Worm (Caenorhabditis elegans): ENCODE measurements around the gene F59B1.10.

Gene F59B1.10

DNA sequence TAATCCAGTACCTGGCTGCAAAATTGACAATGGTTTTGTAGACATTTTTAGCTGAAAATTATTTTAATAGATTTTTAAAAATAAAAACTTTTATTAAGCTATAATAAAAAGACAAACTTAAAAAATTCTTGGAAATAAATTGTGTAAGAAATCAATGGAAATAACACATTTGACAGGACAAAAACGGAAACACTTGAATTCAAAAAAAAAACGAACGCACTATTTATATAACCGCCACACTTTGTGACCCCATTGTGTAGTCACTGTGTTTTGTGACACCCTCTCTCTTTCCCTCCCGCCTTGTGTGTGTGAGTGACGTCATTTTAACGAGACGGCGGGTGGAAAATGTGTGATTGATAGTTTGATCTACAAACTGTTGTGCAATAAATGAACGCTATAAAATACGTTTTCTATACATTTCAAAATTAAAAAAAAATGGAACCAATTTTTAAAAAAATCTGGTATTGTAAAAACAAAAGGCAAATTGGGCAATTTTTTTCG lies 3.5 kb downstream of the F59B1.10 start, which contains the start of gene F59B1.8 (continued):
- TF ChIP-seq egl-43 (GFP tag; IDR thresholded peaks at IDR 0.05): no peak
- no peak for TF ChIP-seq lir-3 (tag; optimal IDR thresholded peaks at IDR 0.05)
- no peak for TF ChIP-seq zfp-2 (tag; optimal IDR thresholded peaks at IDR 0.05)
- TF ChIP-seq mxl-2 (GFP tag; conservative IDR thresholded peaks at IDR 0.05): no peak
- peak; percentile 59 for TF ChIP-seq lin-13 (GFP tag; optimal IDR thresholded peaks at IDR 0.05)
- no peak for TF ChIP-seq lin-38 (GFP tag; IDR thresholded peaks at IDR 0.05)
- TF ChIP-seq Y105C5A.15 (GFP tag; IDR thresholded peaks at IDR 0.05): no peak
- no peak for TF ChIP-seq F37D6.2 (tag; optimal IDR thresholded peaks at IDR 0.05)
- no peak for TF ChIP-seq ama-1 (optimal IDR thresholded peaks at IDR 0.05)
- TF ChIP-seq nhr-28 (tag; optimal IDR thresholded peaks at IDR 0.05): peak; percentile 100

DNA sequence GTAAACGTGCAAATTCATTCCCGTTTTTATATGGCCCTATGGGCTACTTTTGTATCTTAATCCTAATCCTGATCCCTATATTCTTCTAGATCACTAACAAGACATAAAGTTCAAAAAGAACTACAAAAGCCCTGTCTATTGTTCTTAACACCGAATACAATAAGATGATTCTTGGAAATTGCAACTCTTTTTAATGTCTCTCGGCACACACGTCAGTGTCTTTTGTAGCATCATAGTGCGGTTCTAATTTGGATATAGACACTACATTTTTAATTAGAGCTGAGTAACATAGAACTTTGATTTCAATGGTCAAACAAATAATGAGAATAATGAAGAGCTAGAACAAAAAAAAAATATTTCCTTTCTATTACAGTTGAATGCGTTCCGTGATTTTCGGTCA lies 7.9 kb downstream of the F59B1.10 start:
- TF ChIP-seq snpc-4 (tag; optimal IDR thresholded peaks at IDR 0.05): no peak
- no peak for TF ChIP-seq spr-3 (GFP tag; optimal IDR thresholded peaks at IDR 0.05)

- TF ChIP-seq mep-1 (tag; optimal IDR thresholded peaks at IDR 0.05) (no peak), spr-1 (tag; optimal IDR thresholded peaks at IDR 0.05) (no peak), T26A8.4 (GFP tag; IDR thresholded peaks at IDR 0.05) (no peak), F26F4.8 (GFP tag; conservative IDR thresholded peaks at IDR 0.05) (no peak), snpc-1.2 (GFP tag; IDR thresholded peaks at IDR 0.05) (no peak), nhr-102 (tag; optimal IDR thresholded peaks at IDR 0.05) (no peak), ceh-20 (GFP tag; IDR thresholded peaks at IDR 0.05) (no peak), zfp-3 (GFP tag; conservative IDR thresholded peaks at IDR 0.05) (no peak), ZK546.5 (tag; optimal IDR thresholded peaks at IDR 0.05) (no peak), daf-8 (GFP tag; IDR thresholded peaks at IDR 0.05) (no peak), daf-12 (tag; optimal IDR thresholded peaks at IDR 0.05) (no peak), php-3 (GFP tag; IDR thresholded peaks at IDR 0.05) (no peak)
These were observed 10.7 kb downstream of the F59B1.10 start, which contains the start of gene srx-41 for ce11 chrV:3637086-3637485. TSS of gene srx-41 (minus strand) at chrV:3637186.

DNA sequence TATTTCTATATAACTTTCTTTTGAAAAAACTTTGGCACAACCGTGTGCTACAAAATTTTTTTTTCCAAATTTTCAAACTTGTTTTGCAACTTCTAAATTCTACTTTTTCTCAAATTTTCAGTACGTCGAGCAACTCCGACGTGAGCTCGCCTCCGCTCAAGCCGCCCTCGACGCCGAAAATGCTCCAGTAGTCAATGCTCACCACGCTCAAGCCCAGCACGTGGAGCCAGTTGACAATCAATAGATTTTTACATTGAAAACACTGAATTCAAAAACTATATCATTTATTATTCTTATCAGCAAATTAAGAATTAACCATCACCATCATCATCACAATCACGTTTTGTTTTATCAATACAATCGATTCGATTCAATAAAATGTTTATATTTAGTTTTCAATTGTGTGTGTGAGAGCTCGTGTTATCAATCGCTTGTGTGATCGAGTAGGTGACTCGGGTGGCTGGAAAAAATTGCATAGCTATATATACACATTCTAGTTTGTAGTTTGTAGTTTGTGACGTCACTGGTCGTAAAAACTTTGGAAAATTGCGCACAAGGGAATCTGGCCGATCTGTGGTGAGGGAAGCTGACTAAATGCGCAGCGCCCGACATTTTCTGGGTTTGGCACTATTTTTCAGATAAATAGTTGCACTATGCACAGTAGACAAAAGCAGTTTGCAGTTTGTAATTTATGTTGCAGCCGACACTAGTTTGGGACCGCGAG lies 13.3 kb downstream of the F59B1.10 start:
- 0 out of 2 replicates have a peak, but pooled peaks have one; percentile 60 for TF ChIP-seq php-3 (GFP tag; IDR thresholded peaks at IDR 0.05)
- TF ChIP-seq ceh-20 (GFP tag; IDR thresholded peaks at IDR 0.05): 0 out of 2 replicates have a peak, but pooled peaks have one; percentile 7
- TF ChIP-seq lsy-2 (tag; optimal IDR thresholded peaks at IDR 0.05): peak in 1 of 2 experiments; percentile 39
- peak; percentile 97 for TF ChIP-seq dve-1 (tag; optimal IDR thresholded peaks at IDR 0.05; ENCODE audit: insufficient read depth)
- peak; percentile 73 for TF ChIP-seq T26A8.4 (GFP tag; IDR thresholded peaks at IDR 0.05)
- TF ChIP-seq nhr-48 (tag; optimal IDR thresholded peaks at IDR 0.05): peak; percentile 79
- no peak for TF ChIP-seq jun-1 (tag; optimal IDR thresholded peaks at IDR 0.05)
- TF ChIP-seq ama-1 (optimal IDR thresholded peaks at IDR 0.05): no peak
- 0 out of 2 replicates have a peak, but pooled peaks have one; percentile 12 for TF ChIP-seq lin-1 (GFP tag; IDR thresholded peaks at IDR 0.05)
- TF ChIP-seq saeg-2 (GFP tag; IDR thresholded peaks at IDR 0.05): 0 out of 2 replicates have a peak, but pooled peaks have one; percentile 9
- TF ChIP-seq zfp-3 (GFP tag; conservative IDR thresholded peaks at IDR 0.05): peak; percentile 77; the same call in 1 of the 2 replicates
- TF ChIP-seq pqm-1 (tag; optimal IDR thresholded peaks at IDR 0.05): peak; percentile 76
- TF ChIP-seq dmd-9 (GFP tag; IDR thresholded peaks at IDR 0.05): no peak
- no peak for TF ChIP-seq lim-7 (GFP tag; IDR thresholded peaks at IDR 0.05)
- TF ChIP-seq dmd-6 (GFP tag; IDR thresholded peaks at IDR 0.05): peak; percentile 71
- TF ChIP-seq hlh-11 (tag; optimal IDR thresholded peaks at IDR 0.05): peak; percentile 78
- peak; percentile 72 for TF ChIP-seq nhr-77 (tag; optimal IDR thresholded peaks at IDR 0.05)
- peak in 1 of 2 experiments; percentile 62 for TF ChIP-seq hif-1 (tag; optimal IDR thresholded peaks at IDR 0.05)
- TF ChIP-seq unc-62 (GFP tag; optimal IDR thresholded peaks at IDR 0.05 in 1 of 2): peak in 1 of 2 experiments; percentile 89
- TF ChIP-seq unc-62 (tag; optimal IDR thresholded peaks at IDR 0.05): no peak
- no peak for TF ChIP-seq ztf-11 (tag; optimal IDR thresholded peaks at IDR 0.05)
- TF ChIP-seq nhr-102 (tag; optimal IDR thresholded peaks at IDR 0.05): peak; percentile 91
- peak in 1 of 2 experiments; percentile 32 for TF ChIP-seq daf-16 (GFP tag; optimal IDR thresholded peaks at IDR 0.05)
- peak; percentile 98 for TF ChIP-seq daf-16 (tag; optimal IDR thresholded peaks at IDR 0.05)
- peak; percentile 44 for TF ChIP-seq mes-2 (tag; optimal IDR thresholded peaks at IDR 0.05; ENCODE audit: poor library complexity, severe bottlenecking)
- peak; percentile 42 for TF ChIP-seq duxl-1 (tag; optimal IDR thresholded peaks at IDR 0.05; ENCODE audit: poor library complexity)

Data from whole organism, L4 larva.